Worm (Caenorhabditis elegans) whole organism, young adult: ENCODE measurements around the gene T01B7.9.

ENCODE experiments used
- B0336.3 ChIP-seq: fragments of 200-800 bp; sonication (Bioruptor generic); IDR thresholded peaks from 2 replicates; pipeline ENCODE4 v1.3.6; 2022; ENCODE audit warnings: missing genetic modification characterization, missing compliant biosample characterization
- C06A6.2 ChIP-seq: fragments of 200-800 bp; sonication (Bioruptor generic); conservative IDR thresholded peaks from 2 replicates; pipeline ENCODE4 v1.3.6; 2022; ENCODE audit warnings: missing genetic modification characterization, missing compliant biosample characterization
- C17E4.6 ChIP-seq: fragments of 200-800 bp; sonication (Bioruptor generic); IDR thresholded peaks from 2 replicates; pipeline ENCODE4 v1.3.6; 2022; ENCODE audit warnings: missing genetic modification reagents, missing genetic modification characterization, missing compliant biosample characterization
- D2030.7 ChIP-seq: fragments of 200-800 bp; sonication (Bioruptor generic); IDR thresholded peaks from 2 replicates; pipeline ENCODE4 v1.3.6; 2022; ENCODE audit warnings: missing genetic modification reagents, missing genetic modification characterization, missing compliant biosample characterization
- F22D6.2 ChIP-seq: sonication (generic microtip); optimal IDR thresholded peaks from 2 replicates; lab custom pipeline; 2016; ENCODE audit warnings: mild to moderate bottlenecking, missing genetic modification characterization, missing compliant biosample characterization
- F55B11.4 ChIP-seq: sonication (generic microtip); optimal IDR thresholded peaks from 2 replicates; lab custom pipeline; 2016; ENCODE audit warnings: missing compliant biosample characterization, missing genetic modification characterization, borderline replicate concordance; ENCODE audit not compliant: insufficient read depth
- K12H6.12 ChIP-seq: fragments of 200-800 bp; sonication (Bioruptor generic); optimal IDR thresholded peaks from 2 replicates; lab custom pipeline; 2018; ENCODE audit warnings: mild to moderate bottlenecking, missing genetic modification characterization, missing compliant biosample characterization
- Y53F4B.3 ChIP-seq: fragments of 200-800 bp; sonication (Bioruptor generic); IDR thresholded peaks from 2 replicates; pipeline ENCODE4 v1.3.6; 2022; ENCODE audit warnings: missing genetic modification reagents, missing genetic modification characterization, missing compliant biosample characterization
- Y53G8AR.9 ChIP-seq: fragments of 200-800 bp; sonication (Bioruptor generic); conservative IDR thresholded peaks from 2 replicates; pipeline ENCODE4 v1.3.6; 2022; ENCODE audit warnings: missing genetic modification reagents, missing genetic modification characterization, missing compliant biosample characterization
- akir-1 ChIP-seq: fragments of 200-800 bp; sonication (Bioruptor generic); optimal IDR thresholded peaks from 2 replicates; lab custom pipeline; 2018; ENCODE audit warnings: mild to moderate bottlenecking, missing genetic modification characterization, moderate library complexity, missing compliant biosample characterization
- aptf-3 ChIP-seq: fragments of 200-800 bp; sonication (Bioruptor generic); IDR thresholded peaks from 2 replicates; pipeline ENCODE4 v1.3.6; 2022; ENCODE audit warnings: missing genetic modification characterization, missing compliant biosample characterization
- ceh-27 ChIP-seq: fragments of 200-800 bp; sonication (Bioruptor generic); optimal IDR thresholded peaks from 2 replicates; lab custom pipeline; 2018; ENCODE audit warnings: mild to moderate bottlenecking, missing genetic modification characterization, moderate library complexity, missing compliant biosample characterization
- ceh-58 ChIP-seq: fragments of 200-800 bp; sonication (Bioruptor generic); IDR thresholded peaks from 2 replicates; pipeline ENCODE4 v1.3.6; 2022; ENCODE audit warnings: missing genetic modification characterization, missing compliant biosample characterization
- ceh-79 ChIP-seq: sonication (generic microtip); optimal IDR thresholded peaks from 2 replicates; lab custom pipeline; 2017; ENCODE audit warnings: mild to moderate bottlenecking, missing genetic modification characterization, missing compliant biosample characterization
- chd-7 ChIP-seq: sonication (generic microtip); optimal IDR thresholded peaks from 2 replicates; lab custom pipeline; 2016; ENCODE audit warnings: mild to moderate bottlenecking, missing genetic modification characterization, moderate library complexity, missing compliant biosample characterization
- die-1 ChIP-seq: sonication (generic microtip); optimal IDR thresholded peaks from 2 replicates; lab custom pipeline; 2016; ENCODE audit warnings: missing genotype, mild to moderate bottlenecking, missing genetic modification characterization, missing compliant biosample characterization
- dpl-1 ChIP-seq: fragments of 150-350 bp; optimal IDR thresholded peaks from 2 replicates; lab custom pipeline; 2014; ENCODE audit warnings: missing biosample characterization, missing genetic modification reagents, missing genetic modification characterization
- egrh-3 ChIP-seq: fragments of 200-800 bp; sonication (Bioruptor generic); IDR thresholded peaks from 2 replicates; pipeline ENCODE4 v1.3.6; 2022; ENCODE audit warnings: missing genetic modification reagents, missing genetic modification characterization, missing compliant biosample characterization
- ekl-4 ChIP-seq: fragments of 200-800 bp; sonication (Bioruptor generic); IDR thresholded peaks from 2 replicates; pipeline ENCODE4 v1.3.6; 2022; ENCODE audit warnings: missing genetic modification reagents, missing genetic modification characterization, missing compliant biosample characterization
- fkh-3 ChIP-seq: sonication (generic microtip); optimal IDR thresholded peaks from 2 replicates; lab custom pipeline; 2016; ENCODE audit warnings: mild to moderate bottlenecking, missing genetic modification characterization, missing compliant biosample characterization
- hsf-1 ChIP-seq: fragments of 200-800 bp; sonication (Bioruptor generic); IDR thresholded peaks from 2 replicates; pipeline ENCODE4 v1.3.6; 2022; ENCODE audit warnings: missing genetic modification reagents, missing genetic modification characterization, missing compliant biosample characterization
- lin-35 ChIP-seq, 3 experiments: fragments of 150-350 bp in 2 of 3; sonication (generic microtip) in 1 of 3; optimal IDR thresholded peaks; 2 replicates each; lab custom pipeline; 2014 to 2018; ENCODE audit warnings: missing biosample characterization in 3 of 3, missing genetic modification characterization in 3 of 3, missing genetic modification reagents in 3 of 3
- lin-40 ChIP-seq: sonication (generic microtip); optimal IDR thresholded peaks from 2 replicates; lab custom pipeline; 2016; ENCODE audit warnings: missing genetic modification characterization, mild to moderate bottlenecking, missing compliant biosample characterization, missing genotype, missing genetic modification reagents
- lir-1 ChIP-seq: fragments of 200-800 bp; sonication (Bioruptor generic); conservative IDR thresholded peaks from 2 replicates; pipeline ENCODE4 v1.3.6; 2022; ENCODE audit warnings: missing genetic modification reagents, missing genetic modification characterization, missing compliant biosample characterization
- lsl-1 ChIP-seq: fragments of 200-800 bp; sonication (Bioruptor generic); optimal IDR thresholded peaks from 2 replicates; lab custom pipeline; 2018; ENCODE audit warnings: mild to moderate bottlenecking, missing genetic modification characterization, moderate library complexity, missing compliant biosample characterization
- madf-10 ChIP-seq: sonication (generic microtip); optimal IDR thresholded peaks from 2 replicates; lab custom pipeline; 2016; ENCODE audit warnings: mild to moderate bottlenecking, missing genetic modification characterization, missing compliant biosample characterization
- madf-6 ChIP-seq: fragments of 200-800 bp; sonication (Bioruptor generic); IDR thresholded peaks from 2 replicates; pipeline ENCODE4 v1.3.6; 2022; ENCODE audit warnings: missing genetic modification reagents, missing genetic modification characterization, missing compliant biosample characterization
- mel-28 ChIP-seq: sonication (generic microtip); optimal IDR thresholded peaks from 2 replicates; lab custom pipeline; 2016; ENCODE audit warnings: borderline replicate concordance, mild to moderate bottlenecking, missing genetic modification characterization, missing compliant biosample characterization
- mxl-1 ChIP-seq: sonication (generic microtip); optimal IDR thresholded peaks from 2 replicates; lab custom pipeline; 2016; ENCODE audit warnings: missing genetic modification characterization, missing compliant biosample characterization
- nhr-80 ChIP-seq: sonication (generic microtip); optimal IDR thresholded peaks from 2 replicates; lab custom pipeline; 2016; ENCODE audit warnings: missing genetic modification characterization, missing compliant biosample characterization
- nhr-90 ChIP-seq: sonication (generic microtip); optimal IDR thresholded peaks from 2 replicates; lab custom pipeline; 2016; ENCODE audit warnings: missing genotype, mild to moderate bottlenecking, missing genetic modification characterization, missing compliant biosample characterization
- pbrm-1 ChIP-seq: fragments of 200-800 bp; sonication (Bioruptor generic); IDR thresholded peaks from 2 replicates; pipeline ENCODE4 v1.3.6; 2022; ENCODE audit warnings: missing genetic modification reagents, missing genetic modification characterization, missing compliant biosample characterization
- pha-4 ChIP-seq: fragments of 150-350 bp; sonication (generic microtip); optimal IDR thresholded peaks from 2 replicates; lab custom pipeline; 2014; ENCODE audit warnings: missing biosample characterization, missing genetic modification reagents, missing genetic modification characterization
- rcor-1 ChIP-seq: fragments of 200-800 bp; sonication (Bioruptor generic); IDR thresholded peaks from 2 replicates; pipeline ENCODE4 v1.3.6; 2022; ENCODE audit warnings: missing genetic modification reagents, missing genetic modification characterization, missing compliant biosample characterization
- rec-8 ChIP-seq, 2 experiments: sonication (generic microtip); optimal IDR thresholded peaks; 2 replicates each; lab custom pipeline; 2016; ENCODE audit warnings: mild to moderate bottlenecking in 2 of 2, missing genetic modification characterization in 2 of 2, missing genetic modification reagents in 2 of 2, missing genotype in 2 of 2, missing biosample characterization in 1 of 2, missing compliant biosample characterization in 1 of 2, moderate library complexity in 1 of 2
- repo-1 ChIP-seq: sonication (generic microtip); optimal IDR thresholded peaks from 2 replicates; lab custom pipeline; 2017; ENCODE audit warnings: mild to moderate bottlenecking, missing genetic modification characterization, missing compliant biosample characterization
- rpc-1 ChIP-seq, 2 experiments: fragments of 150-350 bp in 1 of 2; sonication (generic microtip) in 1 of 2; optimal IDR thresholded peaks; 2 replicates each; lab custom pipeline; 2014 to 2018; ENCODE audit warnings: missing biosample characterization in 1 of 2, missing genetic modification characterization in 1 of 2, missing genetic modification reagents in 1 of 2, missing genotype in 1 of 2
- sdz-38 ChIP-seq: sonication (generic microtip); optimal IDR thresholded peaks from 2 replicates; lab custom pipeline; 2016; ENCODE audit warnings: missing genotype, missing genetic modification characterization, missing compliant biosample characterization
- sea-2 ChIP-seq: fragments of 200-800 bp; sonication (Bioruptor generic); IDR thresholded peaks from 2 replicates; pipeline ENCODE4 v1.3.6; 2022; ENCODE audit warnings: missing genetic modification characterization, missing compliant biosample characterization
- snpc-3.4 ChIP-seq: sonication (generic microtip); optimal IDR thresholded peaks from 2 replicates; lab custom pipeline; 2017; ENCODE audit warnings: missing genetic modification characterization, mild to moderate bottlenecking, missing compliant biosample characterization, antibody characterized with exemption, moderate library complexity, missing genotype, missing genetic modification reagents
- snpc-4 ChIP-seq, 5 experiments: fragments of 150-350 bp in 1 of 5; sonication (generic microtip) in 4 of 5; optimal IDR thresholded peaks; 2 replicates each; lab custom pipeline; 2014 to 2018; ENCODE audit warnings: missing genetic modification characterization in 5 of 5, missing biosample characterization in 3 of 5, antibody characterized with exemption in 2 of 5, mild to moderate bottlenecking in 2 of 5, missing compliant biosample characterization in 2 of 5, missing genotype in 2 of 5, moderate library complexity in 2 of 5, missing genetic modification reagents in 1 of 5
- somi-1 ChIP-seq: fragments of 200-800 bp; sonication (Bioruptor generic); optimal IDR thresholded peaks from 2 replicates; lab custom pipeline; 2018; ENCODE audit warnings: mild to moderate bottlenecking, missing genetic modification characterization, missing compliant biosample characterization
- unc-130 ChIP-seq: sonication (generic microtip); optimal IDR thresholded peaks from 2 replicates; lab custom pipeline; 2016; ENCODE audit warnings: missing genetic modification reagents, missing genetic modification characterization, missing compliant biosample characterization
- zfh-2 ChIP-seq: fragments of 200-800 bp; sonication (Bioruptor generic); conservative IDR thresholded peaks from 2 replicates; pipeline ENCODE4 v1.3.6; 2022; ENCODE audit warnings: missing genetic modification reagents, missing genetic modification characterization, missing compliant biosample characterization
- ztf-18 ChIP-seq: sonication (generic microtip); optimal IDR thresholded peaks from 2 replicates; lab custom pipeline; 2016; ENCODE audit warnings: missing genotype, mild to moderate bottlenecking, missing genetic modification characterization, missing compliant biosample characterization
- ztf-3 ChIP-seq: fragments of 200-800 bp; sonication (Bioruptor generic); optimal IDR thresholded peaks from 2 replicates; lab custom pipeline; 2018; ENCODE audit warnings: mild to moderate bottlenecking, missing genetic modification characterization, missing compliant biosample characterization

T01B7.9 gene

ce11 chrII:8744555-8745448 is 18.2 kb upstream of the T01B7.9 start (continued):
- TF ChIP-seq K12H6.12 (peak; percentile 44), hsf-1 (GFP tag; lab: Robert Waterston, UW) (no peak), somi-1 (GFP tag; lab: Kevin White, UChicago) (no peak), rec-8 (tag; optimal IDR thresholded peaks at IDR 0.05; lab: Kevin White, UChicago) (no peak), Y53F4B.3 (no peak), ceh-79 (tag; lab: Kevin White, UChicago) (peak; percentile 44), snpc-4 (GFP tag; optimal IDR thresholded peaks at IDR 0.05; lab: Kevin White, UChicago) (no peak), snpc-4 (tag; optimal IDR thresholded peaks at IDR 0.05; lab: Kevin White, UChicago) (peak in 1 of 4 experiments; percentile 41), sdz-38 (tag; lab: Kevin White, UChicago) (no peak), lin-35 (GFP tag; optimal IDR thresholded peaks at IDR 0.05; lab: Kevin White, UChicago) (peak in 1 of 3 experiments; percentile 15), C17E4.6 (GFP tag; lab: Robert Waterston, UW) (no peak), rpc-1 (optimal IDR thresholded peaks at IDR 0.05; lab: Kevin White, UChicago) (no peak), rpc-1 (tag; optimal IDR thresholded peaks at IDR 0.05; lab: Kevin White, UChicago) (no peak), zfh-2 (no peak), ceh-58 (GFP tag; lab: Robert Waterston, UW) (0 out of 2 replicates have a peak, but pooled peaks have one; percentile 25), ztf-3 (GFP tag; lab: Kevin White, UChicago) (no peak), pbrm-1 (0 out of 2 replicates have a peak, but pooled peaks have one; percentile 34), unc-130 (GFP tag; lab: Kevin White, UChicago) (no peak), ztf-18 (tag; lab: Kevin White, UChicago) (no peak), repo-1 (tag; lab: Kevin White, UChicago) (no peak), mxl-1 (no peak), aptf-3 (GFP tag; lab: Robert Waterston, UW) (no peak), madf-10 (no peak), B0336.3 (GFP tag; lab: Robert Waterston, UW) (peak; percentile 36; the same call in 1 of the 2 replicates), D2030.7 (GFP tag; lab: Robert Waterston, UW) (no peak), dpl-1 (GFP tag; lab: Kevin White, UChicago) (no peak), snpc-3.4 (tag; lab: Kevin White, UChicago) (no peak), nhr-90 (no peak), die-1 (no peak), egrh-3 (GFP tag; lab: Robert Waterston, UW) (no peak), F55B11.4 (no peak), lir-1 (GFP tag; lab: Robert Waterston, UW) (no peak), rcor-1 (GFP tag; lab: Robert Waterston, UW) (peak; percentile 34; the same call in 1 of the 2 replicates), F22D6.2 (tag; lab: Kevin White, UChicago) (no peak), sea-2 (GFP tag; lab: Robert Waterston, UW) (0 out of 2 replicates have a peak, but pooled peaks have one; percentile 23), mel-28 (no peak), pha-4 (tag; lab: Kevin White, UChicago) (no peak), akir-1 (GFP tag; lab: Kevin White, UChicago) (no peak), fkh-3 (tag; lab: Kevin White, UChicago) (no peak), nhr-80 (tag; lab: Kevin White, UChicago) (no peak), ekl-4 (no peak), ceh-27 (GFP tag; lab: Kevin White, UChicago) (no peak), Y53G8AR.9 (GFP tag; lab: Robert Waterston, UW) (peak; percentile 54), lin-40 (tag; lab: Kevin White, UChicago) (no peak), lsl-1 (GFP tag; lab: Kevin White, UChicago) (no peak), chd-7 (no peak), C06A6.2 (GFP tag; lab: Robert Waterston, UW) (no peak; the same call in 1 of the 2 replicates), madf-6 (GFP tag; lab: Robert Waterston, UW) (peak; percentile 44; the same call in 1 of the 2 replicates)
